Worm (Caenorhabditis elegans) whole organism, young adult: Measurements from ENCODE around the gene R04B5.1.

Source experiments
- B0035.1 ChIP-seq: sonication (generic microtip); optimal IDR thresholded peaks from 2 replicates; lab custom pipeline; 2016; ENCODE audit warnings: missing genetic modification characterization, mild to moderate bottlenecking, missing compliant biosample characterization, missing genotype, missing genetic modification reagents
- D2030.7 ChIP-seq: fragments of 200-800 bp; sonication (Bioruptor generic); IDR thresholded peaks from 2 replicates; pipeline ENCODE4 v1.3.6; 2022; ENCODE audit warnings: missing genetic modification reagents, missing genetic modification characterization, missing compliant biosample characterization
- F10E7.11 ChIP-seq: sonication (generic microtip); optimal IDR thresholded peaks from 2 replicates; lab custom pipeline; 2017; ENCODE audit warnings: mild to moderate bottlenecking, missing genetic modification characterization, moderate library complexity, missing compliant biosample characterization
- F22D6.2 ChIP-seq: sonication (generic microtip); optimal IDR thresholded peaks from 2 replicates; lab custom pipeline; 2016; ENCODE audit warnings: mild to moderate bottlenecking, missing genetic modification characterization, missing compliant biosample characterization
- F39B2.1 ChIP-seq: fragments of 200-800 bp; sonication (Bioruptor generic); IDR thresholded peaks from 2 replicates; pipeline ENCODE4 v1.3.6; 2022; ENCODE audit warnings: missing genetic modification reagents, missing genetic modification characterization, missing compliant biosample characterization
- F49E8.2 ChIP-seq: sonication (generic microtip); optimal IDR thresholded peaks from 3 replicates; lab custom pipeline; 2017; ENCODE audit warnings: missing genetic modification characterization, mild to moderate bottlenecking, missing compliant biosample characterization, antibody characterized with exemption, moderate library complexity; ENCODE audit not compliant: insufficient read depth
- F57A8.1 ChIP-seq: fragments of 200-800 bp; sonication (Bioruptor generic); optimal IDR thresholded peaks from 2 replicates; lab custom pipeline; 2018; ENCODE audit warnings: mild to moderate bottlenecking, missing genetic modification characterization, moderate library complexity, missing compliant biosample characterization
- Y53F4B.3 ChIP-seq: fragments of 200-800 bp; sonication (Bioruptor generic); IDR thresholded peaks from 2 replicates; pipeline ENCODE4 v1.3.6; 2022; ENCODE audit warnings: missing genetic modification reagents, missing genetic modification characterization, missing compliant biosample characterization
- Y53G8AR.9 ChIP-seq: fragments of 200-800 bp; sonication (Bioruptor generic); conservative IDR thresholded peaks from 2 replicates; pipeline ENCODE4 v1.3.6; 2022; ENCODE audit warnings: missing genetic modification reagents, missing genetic modification characterization, missing compliant biosample characterization
- Y67H2A.10 ChIP-seq: fragments of 200-800 bp; sonication (Bioruptor generic); conservative IDR thresholded peaks from 2 replicates; pipeline ENCODE4 v1.3.6; 2022; ENCODE audit warnings: missing genetic modification reagents, missing genetic modification characterization, missing compliant biosample characterization
- Y79H2A.3 ChIP-seq: fragments of 200-800 bp; sonication (Bioruptor generic); conservative IDR thresholded peaks from 2 replicates; pipeline ENCODE4 v1.3.6; 2022; ENCODE audit warnings: missing genetic modification reagents, missing genetic modification characterization, missing compliant biosample characterization
- akir-1 ChIP-seq: fragments of 200-800 bp; sonication (Bioruptor generic); optimal IDR thresholded peaks from 2 replicates; lab custom pipeline; 2018; ENCODE audit warnings: mild to moderate bottlenecking, missing genetic modification characterization, moderate library complexity, missing compliant biosample characterization
- ama-1 ChIP-seq, 3 experiments: fragments of 150-350 bp in 1 of 3; sonication (generic microtip) in 2 of 3; optimal IDR thresholded peaks; 2 replicates each; lab custom pipeline; 2014 to 2018; ENCODE audit warnings: missing biosample characterization in 2 of 3, missing genetic modification characterization in 2 of 3, missing genetic modification reagents in 2 of 3
- attf-5 ChIP-seq: fragments of 200-800 bp; sonication (Bioruptor generic); optimal IDR thresholded peaks from 2 replicates; lab custom pipeline; 2018; ENCODE audit warnings: mild to moderate bottlenecking, missing genetic modification characterization, missing compliant biosample characterization
- cebp-1 ChIP-seq, 2 experiments: fragments of 200-800 bp in 1 of 2; sonication (Bioruptor generic) in 1 of 2; sonication (generic microtip) in 1 of 2; IDR thresholded peaks in 1 of 2; optimal IDR thresholded peaks in 1 of 2; 2 replicates each; pipeline versions ENCODE4 v1.3.6 to Lab custom; 2017 to 2022; ENCODE audit warnings: missing compliant biosample characterization in 2 of 2, missing genetic modification characterization in 2 of 2, mild to moderate bottlenecking in 1 of 2, missing genetic modification reagents in 1 of 2, moderate library complexity in 1 of 2
- ceh-27 ChIP-seq: fragments of 200-800 bp; sonication (Bioruptor generic); optimal IDR thresholded peaks from 2 replicates; lab custom pipeline; 2018; ENCODE audit warnings: mild to moderate bottlenecking, missing genetic modification characterization, moderate library complexity, missing compliant biosample characterization
- ceh-40 ChIP-seq: fragments of 200-800 bp; sonication (Bioruptor generic); IDR thresholded peaks from 2 replicates; pipeline ENCODE4 v1.3.6; 2022; ENCODE audit warnings: missing genetic modification characterization, missing compliant biosample characterization
- ceh-58 ChIP-seq: fragments of 200-800 bp; sonication (Bioruptor generic); IDR thresholded peaks from 2 replicates; pipeline ENCODE4 v1.3.6; 2022; ENCODE audit warnings: missing genetic modification characterization, missing compliant biosample characterization
- ceh-91 ChIP-seq: fragments of 200-800 bp; sonication (Bioruptor generic); IDR thresholded peaks from 2 replicates; pipeline ENCODE4 v1.3.6; 2022; ENCODE audit warnings: missing genetic modification reagents, missing genetic modification characterization, missing compliant biosample characterization
- efl-1 ChIP-seq: fragments of 150-350 bp; optimal IDR thresholded peaks from 2 replicates; lab custom pipeline; 2014; ENCODE audit warnings: missing biosample characterization, missing genetic modification reagents, missing genetic modification characterization
- egl-18 ChIP-seq: fragments of 200-800 bp; sonication (Bioruptor generic); IDR thresholded peaks from 2 replicates; pipeline ENCODE4 v1.3.6; 2022; ENCODE audit warnings: missing genetic modification reagents, missing genetic modification characterization, missing compliant biosample characterization
- hlh-12 ChIP-seq: sonication (generic microtip); optimal IDR thresholded peaks from 2 replicates; lab custom pipeline; 2016; ENCODE audit warnings: missing genetic modification characterization, missing compliant biosample characterization
- hrde-1 ChIP-seq: sonication (generic microtip); optimal IDR thresholded peaks from 2 replicates; lab custom pipeline; 2016; ENCODE audit warnings: missing genetic modification characterization, mild to moderate bottlenecking, missing compliant biosample characterization, moderate library complexity, missing genotype, missing genetic modification reagents, borderline replicate concordance
- let-526 ChIP-seq: fragments of 200-800 bp; sonication (Bioruptor generic); IDR thresholded peaks from 2 replicates; pipeline ENCODE4 v1.3.6; 2022; ENCODE audit warnings: missing genetic modification reagents, missing genetic modification characterization, missing compliant biosample characterization
- lin-40 ChIP-seq: sonication (generic microtip); optimal IDR thresholded peaks from 2 replicates; lab custom pipeline; 2016; ENCODE audit warnings: missing genetic modification characterization, mild to moderate bottlenecking, missing compliant biosample characterization, missing genotype, missing genetic modification reagents
- lsy-27 ChIP-seq: sonication (generic microtip); optimal IDR thresholded peaks from 2 replicates; lab custom pipeline; 2017; ENCODE audit warnings: missing genetic modification characterization, mild to moderate bottlenecking, missing compliant biosample characterization, antibody characterized with exemption, missing genotype, borderline replicate concordance; ENCODE audit not compliant: insufficient read depth
- madf-10 ChIP-seq: sonication (generic microtip); optimal IDR thresholded peaks from 2 replicates; lab custom pipeline; 2016; ENCODE audit warnings: mild to moderate bottlenecking, missing genetic modification characterization, missing compliant biosample characterization
- madf-6 ChIP-seq: fragments of 200-800 bp; sonication (Bioruptor generic); IDR thresholded peaks from 2 replicates; pipeline ENCODE4 v1.3.6; 2022; ENCODE audit warnings: missing genetic modification reagents, missing genetic modification characterization, missing compliant biosample characterization
- mel-28 ChIP-seq: sonication (generic microtip); optimal IDR thresholded peaks from 2 replicates; lab custom pipeline; 2016; ENCODE audit warnings: borderline replicate concordance, mild to moderate bottlenecking, missing genetic modification characterization, missing compliant biosample characterization
- nhr-80 ChIP-seq: sonication (generic microtip); optimal IDR thresholded peaks from 2 replicates; lab custom pipeline; 2016; ENCODE audit warnings: missing genetic modification characterization, missing compliant biosample characterization
- nhr-90 ChIP-seq: sonication (generic microtip); optimal IDR thresholded peaks from 2 replicates; lab custom pipeline; 2016; ENCODE audit warnings: missing genotype, mild to moderate bottlenecking, missing genetic modification characterization, missing compliant biosample characterization
- pbrm-1 ChIP-seq: fragments of 200-800 bp; sonication (Bioruptor generic); IDR thresholded peaks from 2 replicates; pipeline ENCODE4 v1.3.6; 2022; ENCODE audit warnings: missing genetic modification reagents, missing genetic modification characterization, missing compliant biosample characterization
- pha-4 ChIP-seq: fragments of 150-350 bp; sonication (generic microtip); optimal IDR thresholded peaks from 2 replicates; lab custom pipeline; 2014; ENCODE audit warnings: missing biosample characterization, missing genetic modification reagents, missing genetic modification characterization
- repo-1 ChIP-seq: sonication (generic microtip); optimal IDR thresholded peaks from 2 replicates; lab custom pipeline; 2017; ENCODE audit warnings: mild to moderate bottlenecking, missing genetic modification characterization, missing compliant biosample characterization
- rpc-1 ChIP-seq, 2 experiments: fragments of 150-350 bp in 1 of 2; sonication (generic microtip) in 1 of 2; optimal IDR thresholded peaks; 2 replicates each; lab custom pipeline; 2014 to 2018; ENCODE audit warnings: missing biosample characterization in 1 of 2, missing genetic modification characterization in 1 of 2, missing genetic modification reagents in 1 of 2, missing genotype in 1 of 2
- snpc-1.1 ChIP-seq: sonication (generic microtip); optimal IDR thresholded peaks from 2 replicates; lab custom pipeline; 2017; ENCODE audit warnings: missing genetic modification characterization, mild to moderate bottlenecking, missing compliant biosample characterization, antibody characterized with exemption, moderate library complexity, missing genotype, missing genetic modification reagents; ENCODE audit not compliant: insufficient read depth
- tbp1 ChIP-seq: fragments of 200-800 bp; sonication (Bioruptor generic); optimal IDR thresholded peaks from 2 replicates; lab custom pipeline; 2018; ENCODE audit warnings: mild to moderate bottlenecking, missing genetic modification characterization, missing compliant biosample characterization
- tbx-9 ChIP-seq: sonication (generic microtip); optimal IDR thresholded peaks from 2 replicates; lab custom pipeline; 2016; ENCODE audit warnings: borderline replicate concordance, missing genetic modification characterization, inconsistent platforms, missing compliant biosample characterization
- tlf-1 ChIP-seq: fragments of 200-800 bp; sonication (Bioruptor generic); optimal IDR thresholded peaks from 2 replicates; lab custom pipeline; 2018; ENCODE audit warnings: mild to moderate bottlenecking, missing genetic modification characterization, missing compliant biosample characterization
- unc-62 ChIP-seq: fragments of 150-350 bp; optimal IDR thresholded peaks from 2 replicates; lab custom pipeline; 2014; ENCODE audit warnings: missing biosample characterization, missing genetic modification reagents, missing genetic modification characterization
- xnd-1 ChIP-seq: sonication (generic microtip); optimal IDR thresholded peaks from 2 replicates; lab custom pipeline; 2016; ENCODE audit warnings: missing genotype, missing genetic modification reagents, missing genetic modification characterization, missing compliant biosample characterization
- zim-3 ChIP-seq: sonication (generic microtip); optimal IDR thresholded peaks from 2 replicates; lab custom pipeline; 2017; ENCODE audit warnings: mild to moderate bottlenecking, missing genetic modification characterization, moderate library complexity, missing compliant biosample characterization
- ztf-18 ChIP-seq: sonication (generic microtip); optimal IDR thresholded peaks from 2 replicates; lab custom pipeline; 2016; ENCODE audit warnings: missing genotype, mild to moderate bottlenecking, missing genetic modification characterization, missing compliant biosample characterization
- ztf-25 ChIP-seq: fragments of 200-800 bp; sonication (Bioruptor generic); IDR thresholded peaks from 2 replicates; pipeline ENCODE4 v1.3.6; 2022; ENCODE audit warnings: missing genetic modification reagents, missing genetic modification characterization, missing compliant biosample characterization
- ztf-28 ChIP-seq: fragments of 200-800 bp; sonication (Bioruptor generic); IDR thresholded peaks from 2 replicates; pipeline ENCODE4 v1.3.6; 2022; ENCODE audit warnings: missing genetic modification reagents, missing genetic modification characterization, missing compliant biosample characterization
- ztf-3 ChIP-seq: fragments of 200-800 bp; sonication (Bioruptor generic); optimal IDR thresholded peaks from 2 replicates; lab custom pipeline; 2018; ENCODE audit warnings: mild to moderate bottlenecking, missing genetic modification characterization, missing compliant biosample characterization
- ztf-6 ChIP-seq: fragments of 200-800 bp; sonication (Bioruptor generic); IDR thresholded peaks from 2 replicates; pipeline ENCODE4 v1.3.6; 2022; ENCODE audit warnings: missing genetic modification reagents, missing genetic modification characterization, missing compliant biosample characterization

R04B5.1 gene

DNA sequence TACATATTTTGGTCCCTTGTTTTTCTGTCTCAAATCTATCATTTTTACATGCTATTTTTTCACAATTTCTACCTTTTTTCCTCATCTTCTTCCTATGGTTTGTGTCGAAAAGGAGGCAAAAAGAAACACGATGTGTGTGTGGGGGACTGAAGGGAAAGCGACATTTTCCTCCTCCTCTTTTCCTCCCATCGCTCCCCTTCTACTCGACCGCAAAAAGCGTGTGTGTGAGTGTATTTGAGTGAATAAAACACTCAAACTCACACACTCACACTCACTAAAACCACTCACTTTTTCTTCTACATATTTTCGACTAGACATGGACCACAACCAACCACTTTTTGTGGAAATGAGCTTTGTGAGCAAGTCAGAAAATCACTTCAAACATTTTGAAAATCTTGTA is 36.7 kb downstream of the R04B5.1 start (continued):
- TF ChIP-seq let-526, result no peak
- no peak for TF ChIP-seq F57A8.1
- no peak for TF ChIP-seq tbp1 (GFP tag; lab: Kevin White, UChicago)
- TF ChIP-seq B0035.1 (tag; lab: Kevin White, UChicago), result no peak
- no peak for TF ChIP-seq F10E7.11 (tag; lab: Kevin White, UChicago)
- TF ChIP-seq ceh-27 (GFP tag; lab: Kevin White, UChicago), result peak; percentile 50
- no peak for TF ChIP-seq nhr-90
- TF ChIP-seq ztf-3 (GFP tag; lab: Kevin White, UChicago), result no peak
- no peak for TF ChIP-seq hlh-12
- no peak for TF ChIP-seq F22D6.2
- TF ChIP-seq ztf-25 (GFP tag; lab: Robert Waterston, UW), result no peak
- no peak for TF ChIP-seq attf-5 (GFP tag; lab: Kevin White, UChicago)
- no peak for TF ChIP-seq lsy-27
- TF ChIP-seq zim-3, result no peak
- TF ChIP-seq D2030.7, result no peak

DNA sequence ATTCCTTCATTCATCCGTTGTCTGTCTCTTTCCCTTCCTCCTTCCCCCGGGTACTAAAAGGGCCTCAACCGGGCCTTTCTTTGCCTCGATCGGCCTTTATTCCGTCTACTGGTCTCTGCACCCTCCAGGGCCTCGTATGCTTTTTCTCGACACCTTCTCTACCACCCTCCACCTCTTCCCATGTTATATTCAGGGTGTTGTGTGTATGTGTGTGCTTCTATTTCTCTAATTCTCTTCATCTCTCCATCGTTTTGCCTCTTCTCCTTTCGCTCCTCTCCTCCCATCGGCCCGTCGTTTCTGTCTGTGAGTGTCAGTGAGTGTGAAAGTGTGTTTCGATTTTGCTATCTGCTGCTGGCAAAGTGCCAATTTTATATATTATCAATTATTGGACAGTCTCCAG is 38.3 kb downstream of the R04B5.1 start:
- TF ChIP-seq hrde-1 (tag; lab: Kevin White, UChicago) (no peak), snpc-1.1 (tag; lab: Kevin White, UChicago) (no peak), lin-40 (tag; lab: Kevin White, UChicago) (peak; percentile 55), efl-1 (GFP tag; lab: Kevin White, UChicago) (no peak), lsy-27 (no peak), ztf-18 (tag; lab: Kevin White, UChicago) (peak; percentile 19), tbx-9 (tag; lab: Kevin White, UChicago) (no peak), Y53G8AR.9 (GFP tag; lab: Robert Waterston, UW) (no peak), F39B2.1 (GFP tag; lab: Robert Waterston, UW) (no peak), pbrm-1 (GFP tag; lab: Robert Waterston, UW) (0 out of 2 replicates have a peak, but pooled peaks have one; percentile 36), nhr-90 (no peak), ztf-6 (GFP tag; lab: Robert Waterston, UW) (no peak), ceh-40 (no peak), pha-4 (tag; lab: Kevin White, UChicago) (peak; percentile 62), F49E8.2 (no peak), ceh-91 (GFP tag; lab: Robert Waterston, UW) (no peak), repo-1 (tag; lab: Kevin White, UChicago) (no peak), Y53F4B.3 (no peak), nhr-80 (peak; percentile 76), ztf-3 (GFP tag; lab: Kevin White, UChicago) (no peak), unc-62 (GFP tag; lab: Kevin White, UChicago) (no peak), egl-18 (GFP tag; lab: Robert Waterston, UW) (no peak), rpc-1 (optimal IDR thresholded peaks at IDR 0.05; lab: Kevin White, UChicago) (no peak), rpc-1 (tag; optimal IDR thresholded peaks at IDR 0.05; lab: Kevin White, UChicago) (no peak), Y79H2A.3 (GFP tag; lab: Robert Waterston, UW) (no peak), akir-1 (no peak), mel-28 (tag; lab: Kevin White, UChicago) (no peak), madf-6 (GFP tag; lab: Robert Waterston, UW) (no peak), cebp-1 (GFP tag; IDR thresholded peaks at IDR 0.05; lab: Robert Waterston, UW) (peak; percentile 36; the same call in 1 of the 2 replicates), cebp-1 (tag; optimal IDR thresholded peaks at IDR 0.05; lab: Kevin White, UChicago) (peak; percentile 71), madf-10 (tag; lab: Kevin White, UChicago) (peak; percentile 47), xnd-1 (tag; lab: Kevin White, UChicago) (no peak), ztf-28 (GFP tag; lab: Robert Waterston, UW) (no peak), tlf-1 (GFP tag; lab: Kevin White, UChicago) (no peak), ama-1 (optimal IDR thresholded peaks at IDR 0.05; lab: Kevin White, UChicago) (no peak), ama-1 (GFP tag; optimal IDR thresholded peaks at IDR 0.05; lab: Kevin White, UChicago) (no peak), Y67H2A.10 (no peak), ceh-58 (no peak)
